Worm (Caenorhabditis elegans): ENCODE data around the gene C50E10.2.

ce11 chrII:12346289-12346989, 36.9 kb upstream of the C50E10.2 start:
- TF ChIP-seq ztf-29 (GFP tag; IDR thresholded peaks at IDR 0.05) = no peak
- TF ChIP-seq cog-1 (tag; optimal IDR thresholded peaks at IDR 0.05) = no peak
- TF ChIP-seq ref-1 (GFP tag; conservative IDR thresholded peaks at IDR 0.05) = no peak
- TF ChIP-seq klf-2 (GFP tag; conservative IDR thresholded peaks at IDR 0.05) = no peak
- TF ChIP-seq flt-1 (GFP tag; IDR thresholded peaks at IDR 0.05) = no peak
- TF ChIP-seq T22C8.4 (GFP tag; IDR thresholded peaks at IDR 0.05) = no peak
- TF ChIP-seq ztf-23 (GFP tag; IDR thresholded peaks at IDR 0.05) = no peak
- TF ChIP-seq tab-1 (GFP tag; IDR thresholded peaks at IDR 0.05) = no peak
- no peak for TF ChIP-seq med-1 (GFP tag; optimal IDR thresholded peaks at IDR 0.05; ENCODE audit: insufficient read depth)

All from whole organism, midembryonic.